In the genomic region with DNA sequence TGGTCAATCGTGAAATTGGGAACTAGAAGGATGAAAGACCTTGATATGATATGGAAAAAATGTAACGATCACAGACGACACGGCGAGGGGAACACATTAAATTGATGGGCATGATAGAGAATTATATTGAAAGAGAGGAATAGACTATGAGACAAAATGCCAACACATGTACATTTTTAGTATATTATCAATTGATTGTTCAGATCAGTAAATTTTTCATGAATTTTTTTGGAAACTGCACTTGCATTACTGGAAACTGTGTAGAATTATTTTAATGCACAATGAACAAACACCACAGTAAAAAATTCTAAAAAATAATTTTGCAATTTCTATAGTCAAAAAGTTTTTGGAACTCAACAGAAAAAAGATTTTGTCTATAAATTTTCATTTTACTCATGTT, we compare ENCODE assay signal across 4 worm cellular contexts.
A peak's percentile ranks its signal among the peaks of the same experiment; 100 is the strongest.
TF ChIP-seq lines count a peak whose summit lies in the region.

No protein-coding gene starts in this region.

TF ChIP-seq in whole organism, L1 larva, 84 proteins besides CTCF, POLR2A, EP300 and RAD21 (continues in another document):
- TF ChIP-seq aha-1 (tag; optimal IDR thresholded peaks at IDR 0.05; lab: Kevin White, UChicago) (no peak), fkh-4 (tag; optimal IDR thresholded peaks at IDR 0.05; lab: Kevin White, UChicago; ENCODE audit: borderline replicate concordance) (no peak), elt-3 (tag; optimal IDR thresholded peaks at IDR 0.05; lab: Kevin White, UChicago) (peak in 2 of 6 experiments; percentile 20 to 48), Y116A8C.19 (tag; optimal IDR thresholded peaks at IDR 0.05; lab: Kevin White, UChicago; ENCODE audit: borderline replicate concordance) (no peak), grh-1 (GFP tag; IDR thresholded peaks at IDR 0.05; lab: Robert Waterston, UW) (no peak), ceh-82 (tag; optimal IDR thresholded peaks at IDR 0.05; lab: Kevin White, UChicago) (no peak), nhr-28 (tag; optimal IDR thresholded peaks at IDR 0.05; lab: Kevin White, UChicago) (no peak), irx-1 (tag; optimal IDR thresholded peaks at IDR 0.05; lab: Kevin White, UChicago) (no peak), nhr-76 (tag; optimal IDR thresholded peaks at IDR 0.05; lab: Kevin White, UChicago) (no peak), nhr-85 (tag; lab: Kevin White, UChicago) (peak; percentile 60), hpl-2 (GFP tag; optimal IDR thresholded peaks at IDR 0.05; lab: Kevin White, UChicago) (no peak), lin-35 (GFP tag; optimal IDR thresholded peaks at IDR 0.05; lab: Kevin White, UChicago) (no peak), nhr-77 (tag; optimal IDR thresholded peaks at IDR 0.05; lab: Kevin White, UChicago) (no peak), nhr-20 (tag; optimal IDR thresholded peaks at IDR 0.05; lab: Kevin White, UChicago) (no peak), pag-3 (tag; optimal IDR thresholded peaks at IDR 0.05; lab: Kevin White, UChicago; ENCODE audit: borderline replicate concordance, insufficient read depth) (peak; percentile 68), ceh-90 (tag; optimal IDR thresholded peaks at IDR 0.05; lab: Kevin White, UChicago) (no peak), lin-14 (GFP tag; optimal IDR thresholded peaks at IDR 0.05; lab: Kevin White, UChicago) (peak; percentile 23), blmp-1 (tag; optimal IDR thresholded peaks at IDR 0.05; lab: Kevin White, UChicago) (no peak), snu-23 (GFP tag; optimal IDR thresholded peaks at IDR 0.05; lab: Kevin White, UChicago) (no peak), efl-1 (optimal IDR thresholded peaks at IDR 0.05; lab: Kevin White, UChicago) (no peak), efl-1 (GFP tag; optimal IDR thresholded peaks at IDR 0.05 in 1 of 2; lab: Kevin White, UChicago) (no peak), ets-5 (GFP tag; IDR thresholded peaks at IDR 0.05; lab: Robert Waterston, UW) (no peak)

TF ChIP-seq in whole organism, L2 larva, 48 proteins besides CTCF, POLR2A, EP300 and RAD21:
- TF ChIP-seq sma-9 (GFP tag; optimal IDR thresholded peaks at IDR 0.05; lab: Kevin White, UChicago): peak; percentile 21
- TF ChIP-seq sma-9 (tag; optimal IDR thresholded peaks at IDR 0.05; lab: Kevin White, UChicago): no peak
- TF ChIP-seq fos-1 (tag; optimal IDR thresholded peaks at IDR 0.05; lab: Kevin White, UChicago): peak; percentile 33
- TF ChIP-seq unc-62 (GFP tag; optimal IDR thresholded peaks at IDR 0.05; lab: Kevin White, UChicago): no peak

TF ChIP-seq in whole organism, L3 larva, 47 proteins besides CTCF, POLR2A, EP300 and RAD21:
- TF ChIP-seq egl-5 (tag; optimal IDR thresholded peaks at IDR 0.05; lab: Kevin White, UChicago): peak; percentile 2
- peak in 1 of 3 experiments; percentile 27 for TF ChIP-seq elt-3 (tag; optimal IDR thresholded peaks at IDR 0.05; lab: Kevin White, UChicago)
- TF ChIP-seq lsy-12 (tag; optimal IDR thresholded peaks at IDR 0.05; lab: Kevin White, UChicago): no peak
- TF ChIP-seq skn-1 (tag; optimal IDR thresholded peaks at IDR 0.05; lab: Kevin White, UChicago): no peak
- no peak for TF ChIP-seq aly-2 (tag; optimal IDR thresholded peaks at IDR 0.05; lab: Kevin White, UChicago)
- TF ChIP-seq lin-39 (tag; optimal IDR thresholded peaks at IDR 0.05; lab: Kevin White, UChicago): no peak

TF ChIP-seq in whole organism, L4 larva, 104 proteins besides CTCF, POLR2A, EP300 and RAD21:
- TF ChIP-seq nhr-28 (tag; optimal IDR thresholded peaks at IDR 0.05; lab: Kevin White, UChicago): peak; percentile 33
- no peak for TF ChIP-seq zfp-3 (GFP tag; conservative IDR thresholded peaks at IDR 0.05; lab: Robert Waterston, UW)
- peak; percentile 36 for TF ChIP-seq aha-1 (tag; lab: Kevin White, UChicago)
